Fruit fly (Drosophila melanogaster): Measurements from ENCODE around the gene sv.

DNA sequence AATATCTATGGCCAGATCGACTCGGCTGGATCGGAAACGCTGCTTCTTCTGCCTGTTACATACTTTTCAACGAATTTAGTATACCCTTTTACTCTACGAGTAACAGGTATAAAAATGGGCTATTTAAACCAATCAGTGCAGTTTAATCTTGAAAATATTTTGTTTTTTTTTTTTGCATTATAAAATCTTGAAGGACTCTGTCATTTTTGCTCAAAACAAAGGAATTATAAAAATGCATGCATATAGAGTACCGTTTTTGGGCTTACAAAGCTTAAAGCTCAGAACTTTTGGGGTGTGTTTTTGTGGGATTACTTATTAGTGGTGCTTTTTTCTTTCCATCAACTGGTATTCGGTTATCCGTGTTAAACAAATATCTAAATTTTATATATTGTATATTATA lies 37.7 kb downstream of the sv start, which contains the start of gene CG11155:
- TF ChIP-seq CG9948 (tag; optimal IDR thresholded peaks at IDR 0.05) (no peak), D1 (tag; optimal IDR thresholded peaks at IDR 0.05) (no peak), Pif1B (GFP tag; optimal IDR thresholded peaks at IDR 0.05) (no peak), CG8301 (tag; optimal IDR thresholded peaks at IDR 0.05) (no peak), CG14655 (GFP tag; optimal IDR thresholded peaks at IDR 0.05) (no peak), CG17806 (tag; optimal IDR thresholded peaks at IDR 0.05) (no peak), CG10348 (GFP tag; IDR thresholded peaks at IDR 0.05) (no peak), CG4496 (GFP tag; IDR thresholded peaks at IDR 0.05) (no peak), CG12605 (GFP tag; IDR thresholded peaks at IDR 0.05) (no peak), fd96Ca (GFP tag; IDR thresholded peaks at IDR 0.05) (no peak), EcR (GFP tag; optimal IDR thresholded peaks at IDR 0.05) (no peak), CG15710 (tag; optimal IDR thresholded peaks at IDR 0.05) (no peak), CG13204 (GFP tag; optimal IDR thresholded peaks at IDR 0.05) (no peak), gl (tag; optimal IDR thresholded peaks at IDR 0.05) (no peak)
